Worm (Caenorhabditis elegans): ENCODE data around the gene gcy-29.
A peak's percentile ranks its signal among the peaks of the same experiment; 100 is the strongest.

gcy-29 gene

ce11 chrII:14561549-14562115 is 13.0 kb upstream of the gcy-29 start, which contains the start of gene mog-4:
TSS of gene mog-4 (minus strand) at chrII:14561599.
- TF ChIP-seq fkh-4 (tag; optimal IDR thresholded peaks at IDR 0.05; ENCODE audit: borderline replicate concordance) (peak; percentile 89), zip-4 (GFP tag; optimal IDR thresholded peaks at IDR 0.05) (peak; percentile 85), unc-130 (tag; optimal IDR thresholded peaks at IDR 0.05) (peak; percentile 81), ets-5 (GFP tag; IDR thresholded peaks at IDR 0.05) (peak; percentile 92; the same call in 1 of the 2 replicates), nhr-71 (tag; optimal IDR thresholded peaks at IDR 0.05) (peak; percentile 99), lin-39 (tag; optimal IDR thresholded peaks at IDR 0.05) (peak; percentile 38), elt-3 (tag; optimal IDR thresholded peaks at IDR 0.05) (peak in 2 of 6 experiments; percentile 66 to 68), snu-23 (GFP tag; optimal IDR thresholded peaks at IDR 0.05) (peak; percentile 98), ztf-11 (tag; optimal IDR thresholded peaks at IDR 0.05) (peak in 1 of 2 experiments; percentile 96), lir-3 (tag; optimal IDR thresholded peaks at IDR 0.05; ENCODE audit: poor library complexity) (peak; percentile 99), fos-1 (tag; optimal IDR thresholded peaks at IDR 0.05) (peak; percentile 26), nhr-77 (tag; optimal IDR thresholded peaks at IDR 0.05) (peak; percentile 95), blmp-1 (tag; optimal IDR thresholded peaks at IDR 0.05) (peak; percentile 49), lin-13 (GFP tag; optimal IDR thresholded peaks at IDR 0.05) (peak; percentile 71), efl-3 (GFP tag; optimal IDR thresholded peaks at IDR 0.05) (peak; percentile 73), nhr-90 (tag; optimal IDR thresholded peaks at IDR 0.05; ENCODE audit: poor library complexity) (peak; percentile 98), ceh-88 (GFP tag; IDR thresholded peaks at IDR 0.05) (peak; percentile 100), mdl-1 (tag; optimal IDR thresholded peaks at IDR 0.05) (peak in 1 of 2 experiments; percentile 81), skn-1 (tag; optimal IDR thresholded peaks at IDR 0.05) (peak; percentile 33), dsc-1 (tag; optimal IDR thresholded peaks at IDR 0.05) (peak; percentile 98), nhr-47 (tag; optimal IDR thresholded peaks at IDR 0.05) (peak; percentile 99), sox-4 (tag; optimal IDR thresholded peaks at IDR 0.05) (peak; percentile 93), irx-1 (tag; optimal IDR thresholded peaks at IDR 0.05) (peak; percentile 95), swsn-7 (tag; optimal IDR thresholded peaks at IDR 0.05) (peak; percentile 97), lin-15B (tag; optimal IDR thresholded peaks at IDR 0.05) (peak; percentile 73), efl-1 (optimal IDR thresholded peaks at IDR 0.05) (peak; percentile 85 to 86), efl-1 (GFP tag; optimal IDR thresholded peaks at IDR 0.05 in 1 of 2) (peak; percentile 77 to 98), nhr-237 (tag; optimal IDR thresholded peaks at IDR 0.05) (peak; percentile 46), F16B12.6 (tag; optimal IDR thresholded peaks at IDR 0.05) (peak; percentile 93), nhr-85 (tag) (peak; percentile 98), vab-15 (tag; optimal IDR thresholded peaks at IDR 0.05) (peak; percentile 91), pax-3 (tag; optimal IDR thresholded peaks at IDR 0.05) (peak; percentile 98), lin-14 (GFP tag; optimal IDR thresholded peaks at IDR 0.05) (peak; percentile 97), C34B4.2 (tag; optimal IDR thresholded peaks at IDR 0.05) (peak; percentile 54), lsy-2 (tag; optimal IDR thresholded peaks at IDR 0.05) (peak; percentile 98), ztf-4 (tag; optimal IDR thresholded peaks at IDR 0.05) (peak; percentile 63), snpc-4 (tag; optimal IDR thresholded peaks at IDR 0.05) (peak; percentile 77), C04F5.9 (tag; optimal IDR thresholded peaks at IDR 0.05) (peak; percentile 97), nhr-20 (tag; optimal IDR thresholded peaks at IDR 0.05) (peak; percentile 97), Y116A8C.19 (tag; optimal IDR thresholded peaks at IDR 0.05; ENCODE audit: borderline replicate concordance) (peak; percentile 59), C16A3.4 (tag; optimal IDR thresholded peaks at IDR 0.05) (peak; percentile 82), mab-9 (GFP tag; IDR thresholded peaks at IDR 0.05) (peak; percentile 100), sup-37 (GFP tag; optimal IDR thresholded peaks at IDR 0.05) (peak; percentile 83), lin-35 (GFP tag; optimal IDR thresholded peaks at IDR 0.05) (peak; percentile 69 to 86), fkh-10 (GFP tag; optimal IDR thresholded peaks at IDR 0.05) (peak; percentile 65), unc-98 (GFP tag; IDR thresholded peaks at IDR 0.05) (peak; percentile 100), tbx-2 (tag; optimal IDR thresholded peaks at IDR 0.05) (peak; percentile 97), ceh-82 (tag; optimal IDR thresholded peaks at IDR 0.05) (peak; percentile 61 to 74 (median 63)), aly-2 (tag; optimal IDR thresholded peaks at IDR 0.05) (peak; percentile 45), hlh-4 (tag; optimal IDR thresholded peaks at IDR 0.05) (peak; percentile 67), mep-1 (tag; optimal IDR thresholded peaks at IDR 0.05) (peak; percentile 88), grh-1 (GFP tag; IDR thresholded peaks at IDR 0.05) (peak; percentile 99)
